Worm (Caenorhabditis elegans): ENCODE data around the gene dhs-6.

DNA sequence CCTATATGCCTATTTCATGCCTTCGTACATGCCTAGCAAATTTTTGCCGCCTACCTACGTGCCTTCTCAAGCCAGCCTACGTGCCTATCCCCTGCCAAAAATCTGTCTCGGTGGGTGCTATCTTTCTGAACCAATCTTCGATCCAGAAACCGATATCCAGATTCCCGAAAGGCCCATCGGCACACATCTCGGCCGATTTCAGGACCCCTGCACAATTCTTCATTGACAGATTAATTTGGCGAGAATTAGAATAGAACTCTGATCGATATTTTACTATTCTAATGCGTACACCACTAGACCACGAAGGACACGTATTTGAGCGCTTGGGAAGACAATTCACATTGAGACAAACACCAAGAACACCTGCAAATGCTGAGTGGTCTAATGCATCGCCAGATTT lies 48.4 kb upstream of the dhs-6 start:
- TF ChIP-seq B0336.3 (GFP tag; IDR thresholded peaks at IDR 0.05) (no peak), K11D2.4 (GFP tag; IDR thresholded peaks at IDR 0.05) (no peak), pha-4 (tag; optimal IDR thresholded peaks at IDR 0.05) (no peak)
